Fruit fly (Drosophila melanogaster) whole organism, prepupa: ENCODE results near the gene Hibch.
A peak's percentile ranks its signal among the peaks of the same experiment; 100 is the strongest.

Experiments used
- Blimp-1 ChIP-seq: fragments of 200-800 bp; sonication (Bioruptor generic); optimal IDR thresholded peaks from 3 replicates; lab custom pipeline; 2017; ENCODE audit warnings: missing biosample characterization, missing genetic modification characterization, mild to moderate bottlenecking, moderate library complexity, missing genetic modification reagents
- CG11294 ChIP-seq: fragments of 200-800 bp; sonication (Bioruptor generic); IDR thresholded peaks from 2 replicates; pipeline ENCODE4 v1.3.6; 2022; ENCODE audit warnings: missing biosample characterization, missing genetic modification characterization
- CG11762 ChIP-seq: fragments of 200-800 bp; sonication (Bioruptor generic); optimal IDR thresholded peaks from 3 replicates; lab custom pipeline; 2016; ENCODE audit warnings: missing biosample characterization, missing genetic modification characterization; ENCODE audit not compliant: insufficient read depth
- CG11902 ChIP-seq: fragments of 200-800 bp; sonication (Bioruptor generic); optimal IDR thresholded peaks from 3 replicates; lab custom pipeline; 2016; ENCODE audit warnings: missing biosample characterization, missing genetic modification characterization
- CG15336 ChIP-seq: fragments of 200-800 bp; sonication (Bioruptor generic); IDR thresholded peaks from 2 replicates; pipeline ENCODE4 v1.3.6; 2022; ENCODE audit warnings: missing biosample characterization, missing genetic modification characterization
- CG1621 ChIP-seq: fragments of 200-800 bp; sonication (Bioruptor generic); optimal IDR thresholded peaks from 3 replicates; lab custom pipeline; 2018; ENCODE audit warnings: missing biosample characterization, mild to moderate bottlenecking, missing genetic modification characterization
- CG16779 ChIP-seq: fragments of 200-800 bp; sonication (Bioruptor generic); optimal IDR thresholded peaks from 3 replicates; lab custom pipeline; 2017; ENCODE audit warnings: missing biosample characterization, mild to moderate bottlenecking, missing genetic modification characterization
- CG31627 ChIP-seq: fragments of 200-800 bp; sonication (Bioruptor generic); optimal IDR thresholded peaks from 3 replicates; lab custom pipeline; 2016; ENCODE audit warnings: missing biosample characterization, missing genetic modification characterization
- CG3919 ChIP-seq: fragments of 200-800 bp; sonication (Bioruptor generic); optimal IDR thresholded peaks from 3 replicates; lab custom pipeline; 2016; ENCODE audit warnings: missing biosample characterization, missing genetic modification characterization
- CG4318 ChIP-seq: fragments of 200-800 bp; sonication (Bioruptor generic); optimal IDR thresholded peaks from 3 replicates; lab custom pipeline; 2017; ENCODE audit warnings: missing biosample characterization, mild to moderate bottlenecking, missing genetic modification characterization
- CG6163 ChIP-seq: fragments of 200-800 bp; sonication (Bioruptor generic); IDR thresholded peaks from 3 replicates; pipeline ENCODE4 v1.3.6; 2022; ENCODE audit warnings: missing biosample characterization, missing genetic modification characterization
- CG6276 ChIP-seq: fragments of 200-800 bp; sonication (Bioruptor generic); optimal IDR thresholded peaks from 2 replicates; lab custom pipeline; 2017; ENCODE audit warnings: missing biosample characterization, mild to moderate bottlenecking, missing genetic modification characterization
- CG6792 ChIP-seq: fragments of 200-800 bp; sonication (Bioruptor generic); optimal IDR thresholded peaks from 3 replicates; lab custom pipeline; 2016; ENCODE audit warnings: missing biosample characterization, missing genetic modification characterization
- CG6808 ChIP-seq: fragments of 200-800 bp; sonication (Bioruptor generic); optimal IDR thresholded peaks from 3 replicates; lab custom pipeline; 2017; ENCODE audit warnings: missing biosample characterization, missing genetic modification characterization, mild to moderate bottlenecking, moderate library complexity, missing genetic modification reagents
- CG7368 ChIP-seq: fragments of 200-800 bp; sonication (Bioruptor generic); optimal IDR thresholded peaks from 3 replicates; lab custom pipeline; 2016; ENCODE audit warnings: missing biosample characterization, missing genetic modification characterization
- CG8119 ChIP-seq: fragments of 200-800 bp; sonication (Bioruptor generic); IDR thresholded peaks from 3 replicates; pipeline ENCODE4 v1.3.6; 2022; ENCODE audit warnings: missing biosample characterization, missing genetic modification characterization
- CG8319 ChIP-seq: fragments of 200-800 bp; sonication (Bioruptor generic); optimal IDR thresholded peaks from 3 replicates; lab custom pipeline; 2016; ENCODE audit warnings: missing biosample characterization, missing genetic modification characterization
- CG8632 ChIP-seq: fragments of 200-800 bp; sonication (Bioruptor generic); optimal IDR thresholded peaks from 3 replicates; lab custom pipeline; 2016; ENCODE audit warnings: missing biosample characterization, missing genetic modification characterization
- CG9139 ChIP-seq: fragments of 200-800 bp; sonication (Bioruptor generic); optimal IDR thresholded peaks from 3 replicates; lab custom pipeline; 2017; ENCODE audit warnings: missing biosample characterization, mild to moderate bottlenecking, missing genetic modification characterization
- Eip75B ChIP-seq: fragments of 200-800 bp; sonication (Bioruptor generic); optimal IDR thresholded peaks from 3 replicates; lab custom pipeline; 2016; ENCODE audit warnings: missing biosample characterization, missing genetic modification characterization
- Eip78C ChIP-seq: fragments of 200-800 bp; sonication (Bioruptor generic); peaks from one replicate; lab custom pipeline; 2016; ENCODE audit warnings: missing biosample characterization, missing genetic modification characterization
- Eip93F ChIP-seq: fragments of 200-800 bp; sonication (Bioruptor generic); optimal IDR thresholded peaks from 2 replicates; lab custom pipeline; 2016; ENCODE audit warnings: missing biosample characterization, mild to moderate bottlenecking, missing genetic modification characterization
- Ets21C ChIP-seq: fragments of 200-800 bp; sonication (Bioruptor generic); optimal IDR thresholded peaks from 3 replicates; lab custom pipeline; 2016; ENCODE audit warnings: missing biosample characterization, missing genetic modification characterization
- Ets96B ChIP-seq: fragments of 200-800 bp; optimal IDR thresholded peaks from 2 replicates; lab custom pipeline; 2019; ENCODE audit warnings: missing biosample characterization, mild to moderate bottlenecking, missing genetic modification characterization, moderate library complexity
- Gug ChIP-seq: fragments of 200-800 bp; sonication (Bioruptor generic); IDR thresholded peaks from 2 replicates; pipeline ENCODE4 v1.3.6; 2022; ENCODE audit warnings: missing biosample characterization, missing genetic modification characterization
- Hr38 ChIP-seq: sonication (Bioruptor generic); optimal IDR thresholded peaks from 2 replicates; lab custom pipeline; 2016; ENCODE audit warnings: missing biosample characterization, missing genetic modification characterization
- Hr39 ChIP-seq: fragments of 200-800 bp; sonication (Bioruptor generic); optimal IDR thresholded peaks from 2 replicates; lab custom pipeline; 2016; ENCODE audit warnings: missing biosample characterization, missing genetic modification characterization
- Lpt ChIP-seq: fragments of 200-800 bp; sonication (Bioruptor generic); optimal IDR thresholded peaks from 3 replicates; lab custom pipeline; 2016; ENCODE audit warnings: missing biosample characterization, missing genetic modification characterization
- Met ChIP-seq: fragments of 200-800 bp; sonication (Bioruptor generic); optimal IDR thresholded peaks from 3 replicates; lab custom pipeline; 2016; ENCODE audit warnings: missing biosample characterization, missing genetic modification characterization
- OdsH ChIP-seq: fragments of 200-800 bp; sonication (Bioruptor generic); optimal IDR thresholded peaks from 3 replicates; lab custom pipeline; 2016; ENCODE audit warnings: missing biosample characterization, missing genetic modification characterization
- Smox ChIP-seq: fragments of 200-800 bp; sonication (Bioruptor generic); optimal IDR thresholded peaks from 3 replicates; lab custom pipeline; 2016; ENCODE audit warnings: missing biosample characterization, missing genetic modification characterization
- Sox102F ChIP-seq: fragments of 200-800 bp; sonication (Bioruptor generic); optimal IDR thresholded peaks from 2 replicates; lab custom pipeline; 2016; ENCODE audit warnings: missing biosample characterization, mild to moderate bottlenecking, missing genetic modification characterization
- Sox14 ChIP-seq: fragments of 200-800 bp; sonication (Bioruptor generic); optimal IDR thresholded peaks from 3 replicates; lab custom pipeline; 2016; ENCODE audit warnings: missing biosample characterization, missing genetic modification characterization
- Sox15 ChIP-seq: fragments of 200-800 bp; sonication (Bioruptor generic); optimal IDR thresholded peaks from 3 replicates; lab custom pipeline; 2016; ENCODE audit warnings: missing biosample characterization, missing genetic modification characterization
- achi ChIP-seq: fragments of 200-800 bp; sonication (Bioruptor generic); optimal IDR thresholded peaks from 3 replicates; lab custom pipeline; 2016; ENCODE audit warnings: missing biosample characterization, missing genetic modification characterization
- acj6 ChIP-seq: fragments of 200-800 bp; sonication (Bioruptor generic); optimal IDR thresholded peaks from 3 replicates; lab custom pipeline; 2016; ENCODE audit warnings: missing biosample characterization, missing genetic modification characterization
- cyc ChIP-seq: fragments of 200-800 bp; sonication (Bioruptor generic); optimal IDR thresholded peaks from 3 replicates; lab custom pipeline; 2016; ENCODE audit warnings: missing biosample characterization, missing genetic modification characterization
- dac ChIP-seq: fragments of 200-800 bp; sonication (Bioruptor generic); optimal IDR thresholded peaks from 2 replicates; lab custom pipeline; 2017; ENCODE audit warnings: missing biosample characterization, mild to moderate bottlenecking, missing genetic modification characterization
- eg ChIP-seq: fragments of 200-800 bp; sonication (Bioruptor generic); IDR thresholded peaks from 3 replicates; pipeline ENCODE4 v1.3.6; 2022; ENCODE audit warnings: missing biosample characterization, missing genetic modification characterization
- esn ChIP-seq: fragments of 200-800 bp; sonication (Bioruptor generic); optimal IDR thresholded peaks from 2 replicates; lab custom pipeline; 2016; ENCODE audit warnings: missing biosample characterization, mild to moderate bottlenecking, missing genetic modification characterization, moderate library complexity
- fd59A ChIP-seq: fragments of 200-800 bp; sonication (Bioruptor generic); optimal IDR thresholded peaks from 2 replicates; lab custom pipeline; 2017; ENCODE audit warnings: missing biosample characterization, mild to moderate bottlenecking, missing genetic modification characterization, missing genetic modification reagents
- fd85E ChIP-seq: fragments of 200-800 bp; sonication (Bioruptor generic); optimal IDR thresholded peaks from 3 replicates; lab custom pipeline; 2016; ENCODE audit warnings: missing biosample characterization, missing genetic modification characterization
- fkh ChIP-seq: fragments of 200-800 bp; sonication (Bioruptor generic); optimal IDR thresholded peaks from 3 replicates; lab custom pipeline; 2017; ENCODE audit warnings: missing biosample characterization, mild to moderate bottlenecking, missing genetic modification characterization, moderate library complexity
- lz ChIP-seq: fragments of 200-800 bp; sonication (Bioruptor generic); optimal IDR thresholded peaks from 3 replicates; lab custom pipeline; 2016; ENCODE audit warnings: missing biosample characterization, missing genetic modification characterization
- pdm3 ChIP-seq: fragments of 200-800 bp; sonication (Bioruptor generic); optimal IDR thresholded peaks from 3 replicates; lab custom pipeline; 2016; ENCODE audit warnings: missing biosample characterization, missing genetic modification characterization
- salr ChIP-seq, 2 experiments: fragments of 200-800 bp; sonication (Bioruptor generic); optimal IDR thresholded peaks; 3 replicates each; lab custom pipeline; 2016 to 2018; ENCODE audit warnings: missing biosample characterization in 2 of 2, missing genetic modification characterization in 2 of 2, mild to moderate bottlenecking in 1 of 2
- spab ChIP-seq: fragments of 200-800 bp; sonication (Bioruptor generic); optimal IDR thresholded peaks from 2 replicates; lab custom pipeline; 2017; ENCODE audit warnings: missing biosample characterization, mild to moderate bottlenecking, missing genetic modification characterization, missing genetic modification reagents
- ss ChIP-seq, 2 experiments: fragments of 200-800 bp; sonication (Bioruptor generic); optimal IDR thresholded peaks; 2 replicates in 1 of 2; 3 replicates in 1 of 2; lab custom pipeline; 2017 to 2018; ENCODE audit warnings: mild to moderate bottlenecking in 2 of 2, missing biosample characterization in 2 of 2, missing genetic modification characterization in 2 of 2, moderate library complexity in 1 of 2
- svp ChIP-seq: fragments of 200-800 bp; sonication (Bioruptor generic); peaks from one replicate; lab custom pipeline; 2016; ENCODE audit warnings: missing biosample characterization, missing genetic modification characterization
- topi ChIP-seq: fragments of 200-800 bp; sonication (Bioruptor generic); optimal IDR thresholded peaks from 3 replicates; lab custom pipeline; 2016; ENCODE audit warnings: missing biosample characterization, missing genetic modification characterization
- vri ChIP-seq: fragments of 200-800 bp; sonication (Bioruptor generic); optimal IDR thresholded peaks from 3 replicates; lab custom pipeline; 2016; ENCODE audit warnings: missing biosample characterization, mild to moderate bottlenecking, missing genetic modification characterization

Gene Hibch

DNA sequence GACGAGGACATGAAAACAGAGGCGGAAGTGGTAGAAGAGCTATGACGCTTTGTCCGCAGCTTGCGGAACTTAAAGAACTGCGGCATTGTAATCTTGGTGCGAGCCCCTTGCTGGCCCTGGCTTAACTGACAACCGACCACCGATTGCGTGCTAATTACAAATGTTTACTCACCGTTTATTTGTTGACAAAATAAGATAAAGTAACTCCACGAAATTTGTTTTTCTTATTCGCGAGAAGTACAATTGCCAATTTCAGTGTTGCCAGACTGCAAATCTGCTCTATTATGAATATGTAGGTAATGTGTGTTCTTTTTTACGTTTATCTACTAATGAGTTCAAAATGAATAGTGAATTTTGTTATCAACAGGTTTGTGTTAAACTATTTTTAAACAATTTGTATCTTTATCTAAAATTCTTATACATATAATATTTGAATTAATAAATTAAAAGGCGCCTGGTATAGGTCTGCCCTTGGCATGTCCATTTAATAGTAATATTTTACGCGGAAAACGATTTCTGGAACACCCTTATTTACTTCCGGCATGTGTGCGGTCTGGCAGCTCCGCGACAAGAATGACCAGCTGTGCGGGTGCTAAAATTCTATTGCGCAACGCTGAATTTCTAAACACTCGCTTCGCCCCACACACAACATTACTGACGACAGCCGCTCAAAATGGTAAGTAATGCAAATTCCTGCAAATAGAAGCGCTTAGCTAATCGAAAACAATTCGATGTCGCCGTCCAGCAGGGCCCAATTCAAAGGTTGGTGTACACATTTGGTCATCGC is at the start of gene Hibch, which contains the start of gene Atg4b:
Gene Hibch (plus strand): TSS at position 585 of the 787 bp plus-strand sequence.
Gene Atg4b (minus strand): TSS at position 280 of the 787 bp plus-strand sequence.
- TF ChIP-seq Eip75B (no peak), Eip93F (GFP tag; lab: Kevin White, UChicago) (no peak), CG3919 (GFP tag; lab: Kevin White, UChicago) (no peak), Gug (GFP tag; lab: Robert Waterston, UW) (peak; percentile 83), acj6 (no peak), CG4318 (GFP tag; lab: Kevin White, UChicago) (no peak), vri (GFP tag; lab: Kevin White, UChicago) (peak; percentile 93), fkh (peak; percentile 97), salr (GFP tag; optimal IDR thresholded peaks at IDR 0.05; lab: Kevin White, UChicago) (peak in 1 of 2 experiments; percentile 62), CG8119 (GFP tag; lab: Robert Waterston, UW) (peak; percentile 63; the same call in 2 of the 3 replicates), cyc (GFP tag; lab: Kevin White, UChicago) (peak; percentile 83), CG1621 (tag; lab: Kevin White, UChicago) (peak; percentile 54), esn (GFP tag; lab: Kevin White, UChicago) (peak; percentile 79), CG6792 (peak; percentile 77), Met (GFP tag; lab: Kevin White, UChicago) (no peak), CG7368 (GFP tag; lab: Kevin White, UChicago) (peak; percentile 67), CG11762 (GFP tag; lab: Kevin White, UChicago) (peak; percentile 75), eg (GFP tag; lab: Robert Waterston, UW) (peak; percentile 79), CG11902 (GFP tag; lab: Kevin White, UChicago) (peak; percentile 85), Blimp-1 (GFP tag; lab: Kevin White, UChicago) (peak; percentile 73), Ets21C (GFP tag; lab: Kevin White, UChicago) (no peak), ss (GFP tag; optimal IDR thresholded peaks at IDR 0.05; lab: Kevin White, UChicago) (no peak), fd59A (GFP tag; lab: Kevin White, UChicago) (peak; percentile 60), Hr39 (no peak), Sox14 (no peak), Sox102F (no peak), Lpt (no peak), CG6808 (GFP tag; lab: Kevin White, UChicago) (no peak), Smox (GFP tag; lab: Kevin White, UChicago) (no peak), CG15336 (GFP tag; lab: Robert Waterston, UW) (peak; percentile 66), CG31627 (GFP tag; lab: Kevin White, UChicago) (peak; percentile 61), OdsH (GFP tag; lab: Kevin White, UChicago) (no peak), fd85E (GFP tag; lab: Kevin White, UChicago) (no peak), Hr38 (GFP tag; lab: Kevin White, UChicago) (no peak), CG16779 (no peak), CG6163 (GFP tag; lab: Robert Waterston, UW) (peak; percentile 68; the same call in 2 of the 3 replicates), Eip78C (GFP tag; lab: Kevin White, UChicago) (peak; percentile 82), pdm3 (GFP tag; lab: Kevin White, UChicago) (no peak), topi (GFP tag; lab: Kevin White, UChicago) (peak; percentile 62), dac (GFP tag; lab: Kevin White, UChicago) (peak; percentile 72), CG8319 (GFP tag; lab: Kevin White, UChicago) (peak; percentile 70), spab (GFP tag; lab: Kevin White, UChicago) (no peak), lz (peak; percentile 74), svp (no peak), CG8632 (peak; percentile 73), Sox15 (GFP tag; lab: Kevin White, UChicago) (peak; percentile 78), CG9139 (GFP tag; lab: Kevin White, UChicago) (no peak), CG6276 (GFP tag; lab: Kevin White, UChicago) (no peak), achi (GFP tag; lab: Kevin White, UChicago) (no peak), Ets96B (tag; lab: Kevin White, UChicago) (peak; percentile 68), CG11294 (GFP tag; lab: Robert Waterston, UW) (peak; percentile 67; the same call in 1 of the 2 replicates)
